Worm (Caenorhabditis elegans): ENCODE measurements around the gene srz-31.

DNA sequence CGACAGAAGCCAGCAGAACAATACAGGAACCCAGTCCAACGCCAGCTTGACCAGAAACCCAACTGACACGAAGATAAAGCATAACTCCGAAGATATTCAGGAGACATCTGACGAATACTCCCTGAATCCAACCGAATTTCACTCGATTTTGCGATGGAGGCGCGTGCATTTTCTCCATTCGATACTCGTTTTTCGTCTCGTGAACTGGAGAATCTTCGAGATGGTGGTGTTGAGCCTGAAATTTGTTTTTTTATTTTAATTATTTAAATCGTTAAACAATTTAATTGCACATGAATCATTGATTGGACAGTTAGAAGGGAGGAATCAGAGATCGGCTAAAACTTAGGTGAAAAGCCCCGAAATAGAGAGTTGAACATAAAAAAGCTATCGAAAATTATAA, 22.8 kb upstream of the srz-31 start:
- TF ChIP-seq ama-1 (optimal IDR thresholded peaks at IDR 0.05), result no peak
- no peak for TF ChIP-seq tbx-11 (GFP tag; IDR thresholded peaks at IDR 0.05)
- no peak for TF ChIP-seq F13C5.2 (tag; optimal IDR thresholded peaks at IDR 0.05)
- no peak for TF ChIP-seq sea-1 (GFP tag; conservative IDR thresholded peaks at IDR 0.05)
- no peak for TF ChIP-seq flt-1 (GFP tag; IDR thresholded peaks at IDR 0.05)
- TF ChIP-seq tra-4 (tag; optimal IDR thresholded peaks at IDR 0.05), result no peak
- TF ChIP-seq B0310.2 (tag; optimal IDR thresholded peaks at IDR 0.05), result no peak
- TF ChIP-seq ceh-13 (GFP tag; optimal IDR thresholded peaks at IDR 0.05), result no peak
- TF ChIP-seq tbx-37 (GFP tag; conservative IDR thresholded peaks at IDR 0.05), result no peak
- no peak for TF ChIP-seq ceh-36 (tag; optimal IDR thresholded peaks at IDR 0.05)
- TF ChIP-seq ets-7 (tag; optimal IDR thresholded peaks at IDR 0.05), result no peak
- TF ChIP-seq hmg-4 (GFP tag; optimal IDR thresholded peaks at IDR 0.05), result no peak
